Fruit fly (Drosophila melanogaster) whole organism, pupa: ENCODE data around the gene CG3224.

Experiments used
- CG10348 ChIP-seq: fragments of 200-800 bp; sonication (Bioruptor generic); IDR thresholded peaks from 2 replicates; pipeline ENCODE4 v1.3.6; 2022; ENCODE audit warnings: missing biosample characterization, missing genetic modification characterization
- CG12605 ChIP-seq: fragments of 200-800 bp; sonication (Bioruptor generic); IDR thresholded peaks from 2 replicates; pipeline ENCODE4 v1.3.6; 2022; ENCODE audit warnings: missing biosample characterization, missing genetic modification characterization
- CG13204 ChIP-seq: fragments of 200-800 bp; sonication (Bioruptor generic); optimal IDR thresholded peaks from 2 replicates; lab custom pipeline; 2018; ENCODE audit warnings: missing biosample characterization, mild to moderate bottlenecking, missing genetic modification characterization, moderate library complexity
- CG14655 ChIP-seq: fragments of 200-800 bp; sonication (Bioruptor generic); optimal IDR thresholded peaks from 3 replicates; lab custom pipeline; 2017; ENCODE audit warnings: mild to moderate bottlenecking, missing biosample characterization, missing genetic modification reagents, missing genetic modification characterization
- CG15710 ChIP-seq: fragments of 200-800 bp; sonication (Bioruptor generic); optimal IDR thresholded peaks from 2 replicates; lab custom pipeline; 2018; ENCODE audit warnings: missing biosample characterization, mild to moderate bottlenecking, missing genetic modification characterization, moderate library complexity
- CG17806 ChIP-seq: fragments of 200-800 bp; sonication (Bioruptor generic); optimal IDR thresholded peaks from 2 replicates; lab custom pipeline; 2018; ENCODE audit warnings: missing biosample characterization, mild to moderate bottlenecking, missing genetic modification characterization, moderate library complexity
- CG32121 ChIP-seq: fragments of 200-800 bp; sonication (Bioruptor generic); IDR thresholded peaks from 2 replicates; pipeline ENCODE4 v1.3.6; 2022; ENCODE audit warnings: missing biosample characterization, missing genetic modification characterization
- CG34367 ChIP-seq: fragments of 200-800 bp; sonication (Bioruptor generic); optimal IDR thresholded peaks from 2 replicates; lab custom pipeline; 2018; ENCODE audit warnings: missing biosample characterization, mild to moderate bottlenecking, missing genetic modification characterization
- CG4496 ChIP-seq: fragments of 200-800 bp; sonication (Bioruptor generic); IDR thresholded peaks from 3 replicates; pipeline ENCODE4 v1.3.6; 2022; ENCODE audit warnings: missing biosample characterization, missing genetic modification characterization
- CG8159 ChIP-seq: fragments of 200-800 bp; sonication (Bioruptor generic); optimal IDR thresholded peaks from 3 replicates; lab custom pipeline; 2018; ENCODE audit warnings: missing biosample characterization, mild to moderate bottlenecking, missing genetic modification characterization, moderate library complexity
- CG8301 ChIP-seq: fragments of 200-800 bp; sonication (Bioruptor generic); optimal IDR thresholded peaks from 2 replicates; lab custom pipeline; 2018; ENCODE audit warnings: missing biosample characterization, mild to moderate bottlenecking, missing genetic modification characterization
- CG9948 ChIP-seq: fragments of 200-800 bp; sonication (Bioruptor generic); optimal IDR thresholded peaks from 2 replicates; lab custom pipeline; 2018; ENCODE audit warnings: missing biosample characterization, mild to moderate bottlenecking, missing genetic modification characterization, moderate library complexity
- D1 ChIP-seq: fragments of 200-800 bp; sonication (Bioruptor generic); optimal IDR thresholded peaks from 2 replicates; lab custom pipeline; 2018; ENCODE audit warnings: missing biosample characterization, mild to moderate bottlenecking, missing genetic modification characterization, moderate library complexity
- EcR ChIP-seq: fragments of 200-800 bp; sonication (Bioruptor generic); optimal IDR thresholded peaks from 3 replicates; lab custom pipeline; 2019; ENCODE audit warnings: missing biosample characterization, missing genetic modification characterization, mild to moderate bottlenecking, moderate library complexity, missing genetic modification reagents
- Ets98B ChIP-seq: fragments of 200-800 bp; sonication (Bioruptor generic); IDR thresholded peaks from 2 replicates; pipeline ENCODE4 v1.3.6; 2022; ENCODE audit warnings: missing biosample characterization, missing genetic modification characterization
- Pif1A ChIP-seq: fragments of 200-800 bp; sonication (Bioruptor generic); optimal IDR thresholded peaks from 3 replicates; lab custom pipeline; 2016; ENCODE audit warnings: missing biosample characterization, missing genetic modification characterization
- Pif1B ChIP-seq: fragments of 200-800 bp; sonication (Bioruptor generic); optimal IDR thresholded peaks from 3 replicates; lab custom pipeline; 2016; ENCODE audit warnings: missing biosample characterization, missing genetic modification characterization
- Snoo ChIP-seq: fragments of 200-800 bp; sonication (Bioruptor generic); optimal IDR thresholded peaks from 3 replicates; lab custom pipeline; 2017; ENCODE audit warnings: missing biosample characterization, mild to moderate bottlenecking, missing genetic modification characterization, inconsistent platforms
- fd96Ca ChIP-seq: fragments of 200-800 bp; sonication (Bioruptor generic); IDR thresholded peaks from 3 replicates; pipeline ENCODE4 v1.3.6; 2022; ENCODE audit warnings: missing biosample characterization, missing genetic modification characterization
- gl ChIP-seq: fragments of 200-800 bp; sonication (Bioruptor generic); optimal IDR thresholded peaks from 2 replicates; lab custom pipeline; 2018; ENCODE audit warnings: missing biosample characterization, mild to moderate bottlenecking, missing genetic modification characterization
- rn ChIP-seq: fragments of 200-800 bp; sonication (Bioruptor generic); IDR thresholded peaks from 2 replicates; pipeline ENCODE4 v1.3.6; 2022; ENCODE audit warnings: missing biosample characterization, missing genetic modification characterization

CG3224 gene

dm6 chrX:6631885-6632284 is 29.4 kb downstream of the CG3224 start:
- TF ChIP-seq CG9948 (tag; lab: Kevin White, UChicago) (peak; percentile 14), CG34367 (tag; lab: Kevin White, UChicago) (peak; percentile 24), EcR (no peak), CG8301 (tag; lab: Kevin White, UChicago) (peak; percentile 33), Ets98B (peak; percentile 57), D1 (no peak), Pif1A (GFP tag; lab: Kevin White, UChicago) (peak; percentile 78), Pif1B (GFP tag; lab: Kevin White, UChicago) (peak; percentile 55), CG13204 (GFP tag; lab: Kevin White, UChicago) (peak; percentile 46), CG8159 (tag; lab: Kevin White, UChicago) (peak; percentile 32), CG32121 (GFP tag; lab: Robert Waterston, UW) (peak; percentile 48; the same call in 1 of the 2 replicates), Snoo (tag; lab: Kevin White, UChicago) (no peak), CG15710 (tag; lab: Kevin White, UChicago) (peak; percentile 26), CG12605 (GFP tag; lab: Robert Waterston, UW) (peak; percentile 88), fd96Ca (GFP tag; lab: Robert Waterston, UW) (peak; percentile 78), CG14655 (GFP tag; lab: Kevin White, UChicago) (peak; percentile 67), rn (GFP tag; lab: Robert Waterston, UW) (no peak; the same call in 1 of the 2 replicates), CG10348 (GFP tag; lab: Robert Waterston, UW) (no peak), CG4496 (GFP tag; lab: Robert Waterston, UW) (peak; percentile 79), gl (peak; percentile 73), CG17806 (peak; percentile 16)
- TF ChIP-seq, all 21 proteins: peak for 16

dm6 chrX:6624977-6625591 is 36.2 kb downstream of the CG3224 start:
- TF ChIP-seq CG8301 (tag; lab: Kevin White, UChicago): peak; percentile 5
- no peak for TF ChIP-seq Pif1B (GFP tag; lab: Kevin White, UChicago)
- no peak for TF ChIP-seq CG13204 (GFP tag; lab: Kevin White, UChicago)
- TF ChIP-seq CG10348 (GFP tag; lab: Robert Waterston, UW): no peak
- TF ChIP-seq CG17806: peak; percentile 27
- no peak for TF ChIP-seq CG4496 (GFP tag; lab: Robert Waterston, UW)
- TF ChIP-seq EcR: no peak
- no peak for TF ChIP-seq fd96Ca (GFP tag; lab: Robert Waterston, UW)
- no peak for TF ChIP-seq CG15710 (tag; lab: Kevin White, UChicago)
- TF ChIP-seq Ets98B: no peak
- TF ChIP-seq CG9948 (tag; lab: Kevin White, UChicago): peak; percentile 27
- TF ChIP-seq gl: no peak
- no peak for TF ChIP-seq CG34367 (tag; lab: Kevin White, UChicago)
- no peak for TF ChIP-seq Pif1A (GFP tag; lab: Kevin White, UChicago)
- TF ChIP-seq D1: no peak
- no peak for TF ChIP-seq CG32121 (GFP tag; lab: Robert Waterston, UW)
- no peak for TF ChIP-seq CG8159 (tag; lab: Kevin White, UChicago)
- TF ChIP-seq rn (GFP tag; lab: Robert Waterston, UW): no peak
- no peak for TF ChIP-seq Snoo (tag; lab: Kevin White, UChicago)
- peak; percentile 28 for TF ChIP-seq CG14655 (GFP tag; lab: Kevin White, UChicago)
- TF ChIP-seq CG12605 (GFP tag; lab: Robert Waterston, UW): no peak
- TF ChIP-seq, all 21 proteins: peak for 4

dm6 chrX:6624006-6624745 is 37.1 kb downstream of the CG3224 start:
- peak; percentile 13; the same call in 1 of the 2 replicates for TF ChIP-seq CG32121 (GFP tag; lab: Robert Waterston, UW)
- TF ChIP-seq CG14655 (GFP tag; lab: Kevin White, UChicago): peak; percentile 78
- peak; percentile 34 for TF ChIP-seq Pif1A (GFP tag; lab: Kevin White, UChicago)
- TF ChIP-seq fd96Ca (GFP tag; lab: Robert Waterston, UW): no peak; the same call in 1 of the 3 replicates
- TF ChIP-seq CG10348 (GFP tag; lab: Robert Waterston, UW): no peak
- TF ChIP-seq gl: peak; percentile 6
- TF ChIP-seq rn (GFP tag; lab: Robert Waterston, UW): no peak
- peak; percentile 66 for TF ChIP-seq CG17806
- peak; percentile 34; the same call in 1 of the 2 replicates for TF ChIP-seq Ets98B
- TF ChIP-seq CG34367 (tag; lab: Kevin White, UChicago): peak; percentile 54
- peak; percentile 51 for TF ChIP-seq Pif1B (GFP tag; lab: Kevin White, UChicago)
- peak; percentile 38 for TF ChIP-seq Snoo (tag; lab: Kevin White, UChicago)
- peak; percentile 61; the same call in 1 of the 2 replicates for TF ChIP-seq CG12605 (GFP tag; lab: Robert Waterston, UW)
- peak; percentile 63 for TF ChIP-seq CG9948 (tag; lab: Kevin White, UChicago)
- peak; percentile 10 for TF ChIP-seq CG13204 (GFP tag; lab: Kevin White, UChicago)
- TF ChIP-seq CG4496 (GFP tag; lab: Robert Waterston, UW): peak; percentile 66
- peak; percentile 58 for TF ChIP-seq CG8301 (tag; lab: Kevin White, UChicago)
- no peak for TF ChIP-seq D1
- peak; percentile 86 for TF ChIP-seq EcR
- peak; percentile 68 for TF ChIP-seq CG8159 (tag; lab: Kevin White, UChicago)
- peak; percentile 70 for TF ChIP-seq CG15710 (tag; lab: Kevin White, UChicago)

dm6 chrX:6621566-6622006 is 39.7 kb downstream of the CG3224 start:
- TF ChIP-seq CG8301 (tag; lab: Kevin White, UChicago) (peak; percentile 79), rn (GFP tag; lab: Robert Waterston, UW) (peak; percentile 63), Pif1B (GFP tag; lab: Kevin White, UChicago) (peak; percentile 27), Snoo (tag; lab: Kevin White, UChicago) (no peak), CG13204 (GFP tag; lab: Kevin White, UChicago) (peak; percentile 14), CG17806 (peak; percentile 79), CG34367 (tag; lab: Kevin White, UChicago) (peak; percentile 70), fd96Ca (GFP tag; lab: Robert Waterston, UW) (peak; percentile 56; the same call in 1 of the 3 replicates), CG12605 (GFP tag; lab: Robert Waterston, UW) (peak; percentile 55; the same call in 1 of the 2 replicates), CG10348 (GFP tag; lab: Robert Waterston, UW) (no peak), EcR (peak; percentile 3), D1 (peak; percentile 19), Ets98B (peak; percentile 41), CG14655 (GFP tag; lab: Kevin White, UChicago) (peak; percentile 84), Pif1A (GFP tag; lab: Kevin White, UChicago) (peak; percentile 77), CG9948 (tag; lab: Kevin White, UChicago) (peak; percentile 78), CG4496 (GFP tag; lab: Robert Waterston, UW) (peak; percentile 84), CG32121 (GFP tag; lab: Robert Waterston, UW) (peak; percentile 52; the same call in 1 of the 2 replicates), gl (peak; percentile 27), CG15710 (tag; lab: Kevin White, UChicago) (peak; percentile 79), CG8159 (tag; lab: Kevin White, UChicago) (peak; percentile 79)
